Worm (Caenorhabditis elegans) whole organism, late embryonic: Measurements from ENCODE around the gene clec-57.

Experiments used
- ama-1 ChIP-seq: fragments of 150-350 bp; optimal IDR thresholded peaks from 2 replicates; lab custom pipeline; 2014
- mec-3 ChIP-seq: sonication (generic microtip); optimal IDR thresholded peaks from 2 replicates; lab custom pipeline; 2016; ENCODE audit warnings: borderline replicate concordance, missing genetic modification characterization, missing compliant biosample characterization
- nfya-1 ChIP-seq: sonication (generic microtip); optimal IDR thresholded peaks from 2 replicates; lab custom pipeline; 2017; ENCODE audit warnings: missing genetic modification characterization, mild to moderate bottlenecking, missing compliant biosample characterization, antibody characterized with exemption, moderate library complexity
- pat-9 ChIP-seq: fragments of 200-800 bp; sonication (Bioruptor generic); optimal IDR thresholded peaks from 2 replicates; lab custom pipeline; 2018; ENCODE audit warnings: mild to moderate bottlenecking, missing genetic modification characterization, moderate library complexity, missing compliant biosample characterization
- pha-4 ChIP-seq: fragments of 150-350 bp; optimal IDR thresholded peaks from 2 replicates; lab custom pipeline; 2018; ENCODE audit warnings: missing biosample characterization, missing genetic modification reagents, missing genetic modification characterization
- pros-1 ChIP-seq: fragments of 150-350 bp; optimal IDR thresholded peaks from 2 replicates; lab custom pipeline; 2014; ENCODE audit warnings: missing biosample characterization, missing genetic modification reagents, missing genetic modification characterization
- tbx-2 ChIP-seq: sonication (generic microtip); optimal IDR thresholded peaks from 2 replicates; lab custom pipeline; 2016; ENCODE audit warnings: missing genetic modification characterization, missing compliant biosample characterization

DNA sequence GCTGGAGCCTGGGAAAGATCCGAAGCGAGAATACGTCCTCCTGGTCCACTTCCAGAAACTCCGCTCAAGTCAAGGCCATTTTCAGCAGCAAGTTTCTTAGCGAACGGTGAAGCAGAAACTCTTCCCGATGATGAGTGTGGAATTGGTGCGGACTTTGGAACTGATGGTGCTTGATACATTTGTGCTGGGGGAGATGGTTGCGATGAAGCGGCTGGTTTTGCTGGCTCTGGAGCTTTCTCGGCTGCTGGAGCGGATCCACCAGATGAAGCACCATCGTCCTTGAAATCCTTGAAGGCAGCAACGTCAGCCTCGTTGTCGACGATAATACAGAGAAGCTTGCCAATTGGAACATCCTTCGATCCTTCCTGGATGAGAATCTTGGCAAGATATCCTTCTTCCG, 22.6 kb upstream of the clec-57 start:
- TF ChIP-seq pros-1 (tag; lab: Kevin White, UChicago): no peak
- no peak for TF ChIP-seq pat-9 (tag; lab: Kevin White, UChicago)
- TF ChIP-seq ama-1 (lab: Kevin White, UChicago): no peak
- TF ChIP-seq nfya-1: no peak
- no peak for TF ChIP-seq tbx-2
- no peak for TF ChIP-seq pha-4 (tag; lab: Kevin White, UChicago)
- TF ChIP-seq mec-3 (tag; lab: Kevin White, UChicago): no peak
